Worm (Caenorhabditis elegans) whole organism, L4 larva: Measurements from ENCODE around the gene T13H5.1.

Experiments used
- F10B5.3 ChIP-seq: sonication (generic microtip); optimal IDR thresholded peaks from 2 replicates; lab custom pipeline; 2016; ENCODE audit warnings: mild to moderate bottlenecking, missing genetic modification characterization, missing compliant biosample characterization
- F49E8.2 ChIP-seq: sonication (generic microtip); optimal IDR thresholded peaks from 2 replicates; lab custom pipeline; 2016; ENCODE audit warnings: missing compliant biosample characterization, mild to moderate bottlenecking, missing genetic modification characterization, borderline replicate concordance
- T26A8.4 ChIP-seq: fragments of 200-800 bp; sonication (Bioruptor generic); IDR thresholded peaks from 2 replicates; pipeline ENCODE4 v1.3.6; 2022; ENCODE audit warnings: missing genetic modification characterization, missing compliant biosample characterization
- Y105C5A.15 ChIP-seq: fragments of 200-800 bp; sonication (Bioruptor generic); IDR thresholded peaks from 2 replicates; pipeline ENCODE4 v1.3.6; 2022; ENCODE audit warnings: missing genetic modification characterization, missing compliant biosample characterization
- Y48G9A.11 ChIP-seq: fragments of 200-800 bp; sonication (Bioruptor generic); IDR thresholded peaks from 2 replicates; pipeline ENCODE4 v1.3.6; 2022; ENCODE audit warnings: missing genetic modification reagents, missing genetic modification characterization, missing compliant biosample characterization
- ama-1 ChIP-seq: fragments of 150-350 bp; optimal IDR thresholded peaks from 2 replicates; lab custom pipeline; 2014; ENCODE audit warnings: inconsistent platforms, mixed read lengths
- arid-1 ChIP-seq: fragments of 200-800 bp; sonication (Bioruptor generic); conservative IDR thresholded peaks from 2 replicates; pipeline ENCODE4 v1.3.6; 2022; ENCODE audit warnings: missing genetic modification reagents, missing genetic modification characterization, missing compliant biosample characterization
- attf-4 ChIP-seq: sonication (generic microtip); optimal IDR thresholded peaks from 3 replicates; lab custom pipeline; 2017; ENCODE audit warnings: missing biosample characterization, missing genetic modification characterization
- ceh-20 ChIP-seq: fragments of 200-800 bp; sonication (Bioruptor generic); IDR thresholded peaks from 2 replicates; pipeline ENCODE4 v1.3.6; 2022; ENCODE audit warnings: missing genetic modification reagents, missing genetic modification characterization, missing compliant biosample characterization
- ceh-32 ChIP-seq: sonication (generic microtip); optimal IDR thresholded peaks from 2 replicates; lab custom pipeline; 2016; ENCODE audit warnings: mild to moderate bottlenecking, missing genetic modification characterization, missing compliant biosample characterization; ENCODE audit not compliant: poor library complexity
- ceh-82 ChIP-seq: sonication (generic microtip); optimal IDR thresholded peaks from 2 replicates; lab custom pipeline; 2017; ENCODE audit warnings: missing biosample characterization, missing genetic modification characterization
- cey-2 ChIP-seq: sonication (generic microtip); optimal IDR thresholded peaks from 3 replicates; lab custom pipeline; 2017; ENCODE audit warnings: missing genetic modification characterization, mild to moderate bottlenecking, missing compliant biosample characterization, antibody characterized with exemption, borderline replicate concordance; ENCODE audit not compliant: insufficient read depth
- ctbp-1 ChIP-seq: fragments of 200-800 bp; sonication (Bioruptor generic); IDR thresholded peaks from 2 replicates; pipeline ENCODE4 v1.3.6; 2022; ENCODE audit warnings: missing genetic modification reagents, missing genetic modification characterization, missing compliant biosample characterization
- daf-16 ChIP-seq, 3 experiments: sonication (generic microtip); optimal IDR thresholded peaks; 2 replicates each; lab custom pipeline; 2016 to 2017; ENCODE audit warnings: missing genetic modification characterization in 3 of 3, missing genetic modification reagents in 3 of 3, mild to moderate bottlenecking in 2 of 3, missing compliant biosample characterization in 2 of 3, missing biosample characterization in 1 of 3, moderate library complexity in 1 of 3
- daf-19 ChIP-seq: fragments of 200-800 bp; sonication (Bioruptor generic); conservative IDR thresholded peaks from 2 replicates; pipeline ENCODE4 v1.3.6; 2022; ENCODE audit warnings: missing genetic modification characterization, missing compliant biosample characterization
- daf-8 ChIP-seq: fragments of 200-800 bp; sonication (Bioruptor generic); IDR thresholded peaks from 2 replicates; pipeline ENCODE4 v1.3.6; 2022; ENCODE audit warnings: missing genetic modification characterization, missing compliant biosample characterization
- dmd-6 ChIP-seq: fragments of 200-800 bp; sonication (Bioruptor generic); IDR thresholded peaks from 2 replicates; pipeline ENCODE4 v1.3.6; 2022; ENCODE audit warnings: missing genetic modification reagents, missing genetic modification characterization, missing compliant biosample characterization
- dmd-8 ChIP-seq: fragments of 200-800 bp; sonication (Bioruptor generic); IDR thresholded peaks from 2 replicates; pipeline ENCODE4 v1.3.6; 2022; ENCODE audit warnings: missing genetic modification characterization, missing compliant biosample characterization
- dmd-9 ChIP-seq: fragments of 200-800 bp; sonication (Bioruptor generic); IDR thresholded peaks from 2 replicates; pipeline ENCODE4 v1.3.6; 2022; ENCODE audit warnings: missing genetic modification reagents, missing genetic modification characterization, missing compliant biosample characterization
- dpl-1 ChIP-seq: fragments of 150-350 bp; optimal IDR thresholded peaks from 2 replicates; lab custom pipeline; 2014; ENCODE audit warnings: missing biosample characterization, missing genetic modification reagents, missing genetic modification characterization
- egl-43 ChIP-seq: fragments of 200-800 bp; sonication (Bioruptor generic); IDR thresholded peaks from 2 replicates; pipeline ENCODE4 v1.3.6; 2022; ENCODE audit warnings: missing genetic modification reagents, missing genetic modification characterization, missing compliant biosample characterization
- fkh-10 ChIP-seq: fragments of 150-350 bp; optimal IDR thresholded peaks from 2 replicates; lab custom pipeline; 2014; ENCODE audit warnings: missing biosample characterization, missing genetic modification reagents, missing genetic modification characterization
- hif-1 ChIP-seq, 2 experiments: sonication (generic microtip); optimal IDR thresholded peaks; 2 replicates each; lab custom pipeline; 2016 to 2017; ENCODE audit warnings: missing compliant biosample characterization in 2 of 2, missing genetic modification characterization in 2 of 2, missing genetic modification reagents in 2 of 2, missing genotype in 2 of 2, mild to moderate bottlenecking in 1 of 2
- hlh-11 ChIP-seq: fragments of 200-800 bp; sonication (Bioruptor generic); optimal IDR thresholded peaks from 2 replicates; lab custom pipeline; 2018; ENCODE audit warnings: mild to moderate bottlenecking, missing genetic modification characterization, missing compliant biosample characterization
- hlh-30 ChIP-seq: sonication (generic microtip); optimal IDR thresholded peaks from 2 replicates; lab custom pipeline; 2017; ENCODE audit warnings: antibody characterized with exemption, mild to moderate bottlenecking, missing genetic modification characterization, missing compliant biosample characterization; ENCODE audit not compliant: insufficient read depth
- hmg-1.1 ChIP-seq: fragments of 200-800 bp; sonication (Bioruptor generic); IDR thresholded peaks from 2 replicates; pipeline ENCODE4 v1.3.6; 2022; ENCODE audit warnings: missing genetic modification reagents, missing genetic modification characterization, missing compliant biosample characterization
- lin-29 ChIP-seq: fragments of 200-800 bp; sonication (Bioruptor generic); IDR thresholded peaks from 2 replicates; pipeline ENCODE4 v1.3.6; 2022; ENCODE audit warnings: missing genetic modification reagents, missing genetic modification characterization, missing compliant biosample characterization
- lin-38 ChIP-seq: fragments of 200-800 bp; sonication (Bioruptor generic); IDR thresholded peaks from 2 replicates; pipeline ENCODE4 v1.3.6; 2022; ENCODE audit warnings: missing genetic modification reagents, missing genetic modification characterization, missing compliant biosample characterization
- lsy-2 ChIP-seq, 2 experiments: fragments of 150-350 bp in 1 of 2; sonication (generic microtip) in 1 of 2; optimal IDR thresholded peaks; 2 replicates each; lab custom pipeline; 2014 to 2017; ENCODE audit warnings: missing biosample characterization in 2 of 2, missing genetic modification characterization in 2 of 2
- mdt-29 ChIP-seq: fragments of 200-800 bp; sonication (Bioruptor generic); IDR thresholded peaks from 2 replicates; pipeline ENCODE4 v1.3.6; 2022; ENCODE audit warnings: missing genetic modification reagents, missing genetic modification characterization, missing compliant biosample characterization
- nhr-10 ChIP-seq: fragments of 150-350 bp; optimal IDR thresholded peaks from 2 replicates; lab custom pipeline; 2014; ENCODE audit warnings: missing biosample characterization, missing genetic modification characterization
- nhr-102 ChIP-seq: sonication (generic microtip); optimal IDR thresholded peaks from 2 replicates; lab custom pipeline; 2016; ENCODE audit warnings: mild to moderate bottlenecking, missing genetic modification characterization, moderate library complexity, missing compliant biosample characterization
- nhr-28 ChIP-seq: fragments of 150-350 bp; optimal IDR thresholded peaks from 2 replicates; lab custom pipeline; 2014; ENCODE audit warnings: missing biosample characterization, missing genetic modification characterization
- nhr-42 ChIP-seq: fragments of 200-800 bp; sonication (Bioruptor generic); IDR thresholded peaks from 2 replicates; pipeline ENCODE4 v1.3.6; 2022; ENCODE audit warnings: missing genetic modification characterization, missing compliant biosample characterization
- pha-4 ChIP-seq, 2 experiments: fragments of 150-350 bp in 1 of 2; fragments of 200-800 bp in 1 of 2; sonication (Bioruptor generic) in 1 of 2; IDR thresholded peaks in 1 of 2; optimal IDR thresholded peaks in 1 of 2; 2 replicates each; pipeline versions ENCODE4 v1.3.6 to Lab custom; 2014 to 2022; ENCODE audit warnings: missing genetic modification characterization in 2 of 2, missing genetic modification reagents in 2 of 2, missing biosample characterization in 1 of 2, missing compliant biosample characterization in 1 of 2
- php-3 ChIP-seq: fragments of 200-800 bp; sonication (Bioruptor generic); IDR thresholded peaks from 2 replicates; pipeline ENCODE4 v1.3.6; 2022; ENCODE audit warnings: missing genetic modification reagents, missing genetic modification characterization, missing compliant biosample characterization
- pqm-1 ChIP-seq: sonication (generic microtip); optimal IDR thresholded peaks from 2 replicates; lab custom pipeline; 2017; ENCODE audit warnings: missing biosample characterization, missing genetic modification characterization
- rbr-2 ChIP-seq: sonication (generic microtip); optimal IDR thresholded peaks from 2 replicates; lab custom pipeline; 2016; ENCODE audit warnings: missing genotype, missing genetic modification characterization, missing compliant biosample characterization
- sdz-12 ChIP-seq: fragments of 200-800 bp; sonication (Bioruptor generic); optimal IDR thresholded peaks from 2 replicates; lab custom pipeline; 2018; ENCODE audit warnings: mild to moderate bottlenecking, missing genetic modification characterization, missing compliant biosample characterization
- set-16 ChIP-seq: fragments of 200-800 bp; sonication (Bioruptor generic); IDR thresholded peaks from 2 replicates; pipeline ENCODE4 v1.3.6; 2022; ENCODE audit warnings: missing genetic modification reagents, missing genetic modification characterization, missing compliant biosample characterization
- snpc-1.2 ChIP-seq: fragments of 200-800 bp; sonication (Bioruptor generic); IDR thresholded peaks from 2 replicates; pipeline ENCODE4 v1.3.6; 2022; ENCODE audit warnings: missing genetic modification reagents, missing genetic modification characterization, missing compliant biosample characterization
- snpc-4 ChIP-seq: fragments of 150-350 bp; optimal IDR thresholded peaks from 2 replicates; lab custom pipeline; 2014; ENCODE audit warnings: missing biosample characterization, missing genetic modification characterization
- spr-1 ChIP-seq: sonication (generic microtip); optimal IDR thresholded peaks from 2 replicates; lab custom pipeline; 2016; ENCODE audit warnings: mild to moderate bottlenecking, missing genetic modification characterization, missing compliant biosample characterization
- tra-1 ChIP-seq: fragments of 200-800 bp; sonication (Bioruptor generic); IDR thresholded peaks from 2 replicates; pipeline ENCODE4 v1.3.6; 2022; ENCODE audit warnings: missing genetic modification reagents, missing genetic modification characterization, missing compliant biosample characterization
- unc-39 ChIP-seq: sonication (generic microtip); optimal IDR thresholded peaks from 2 replicates; lab custom pipeline; 2017; ENCODE audit warnings: missing biosample characterization, missing genetic modification characterization
- vab-7 ChIP-seq: fragments of 200-800 bp; sonication (Bioruptor generic); IDR thresholded peaks from 2 replicates; pipeline ENCODE4 v1.3.6; 2022; ENCODE audit warnings: missing genetic modification reagents, missing genetic modification characterization, missing compliant biosample characterization
- zfp-3 ChIP-seq: fragments of 200-800 bp; sonication (Bioruptor generic); conservative IDR thresholded peaks from 2 replicates; pipeline ENCODE4 v1.3.6; 2022; ENCODE audit warnings: missing genetic modification reagents, missing genetic modification characterization, missing compliant biosample characterization
- zip-2 ChIP-seq: fragments of 150-350 bp; optimal IDR thresholded peaks from 2 replicates; lab custom pipeline; 2014; ENCODE audit warnings: missing biosample characterization, missing genetic modification characterization
- ztf-7 ChIP-seq: fragments of 150-350 bp; optimal IDR thresholded peaks from 2 replicates; lab custom pipeline; 2014; ENCODE audit warnings: missing biosample characterization, missing genetic modification characterization

The T13H5.1 gene

ce11 chrII:8441519-8441918, 67.3 kb downstream of the T13H5.1 start (continued):
- peak; percentile 72 for TF ChIP-seq dmd-9
- no peak for TF ChIP-seq nhr-10
- no peak for TF ChIP-seq zip-2 (tag; lab: Kevin White, UChicago)
- no peak for TF ChIP-seq set-16 (GFP tag; lab: Robert Waterston, UW)
- peak in 1 of 2 experiments; percentile 35 for TF ChIP-seq hif-1 (tag; optimal IDR thresholded peaks at IDR 0.05; lab: Kevin White, UChicago)
- no peak for TF ChIP-seq ceh-82 (tag; lab: Kevin White, UChicago)
- peak; percentile 28 for TF ChIP-seq rbr-2
- peak; percentile 80 for TF ChIP-seq ctbp-1
- TF ChIP-seq cey-2 (tag; lab: Kevin White, UChicago), result no peak
- TF ChIP-seq dpl-1 (GFP tag; lab: Kevin White, UChicago), result no peak
- TF ChIP-seq arid-1, result peak; percentile 96
- TF ChIP-seq unc-39 (tag; lab: Kevin White, UChicago), result no peak
- no peak for TF ChIP-seq snpc-4
- TF ChIP-seq sdz-12 (GFP tag; lab: Kevin White, UChicago), result no peak
- peak; percentile 79 for TF ChIP-seq tra-1 (GFP tag; lab: Robert Waterston, UW)
- peak; percentile 77 for TF ChIP-seq php-3
- peak; percentile 4 for TF ChIP-seq hlh-11 (tag; lab: Kevin White, UChicago)
- TF ChIP-seq mdt-29 (GFP tag; lab: Robert Waterston, UW), result peak; percentile 69; the same call in 1 of the 2 replicates
- peak; percentile 85 for TF ChIP-seq lin-38 (GFP tag; lab: Robert Waterston, UW)
- TF ChIP-seq snpc-1.2 (GFP tag; lab: Robert Waterston, UW), result peak; percentile 85
- peak; percentile 84 for TF ChIP-seq Y48G9A.11 (GFP tag; lab: Robert Waterston, UW)
- TF ChIP-seq ztf-7 (tag; lab: Kevin White, UChicago), result peak; percentile 1
- peak; percentile 86 for TF ChIP-seq daf-19 (GFP tag; lab: Robert Waterston, UW)
- peak; percentile 72; the same call in 1 of the 2 replicates for TF ChIP-seq daf-8 (GFP tag; lab: Robert Waterston, UW)
- TF ChIP-seq F10B5.3 (tag; lab: Kevin White, UChicago), result peak; percentile 79
- TF ChIP-seq dmd-6 (GFP tag; lab: Robert Waterston, UW), result peak; percentile 20; the same call in 1 of the 2 replicates
- TF ChIP-seq nhr-42 (GFP tag; lab: Robert Waterston, UW), result peak; percentile 82; the same call in 1 of the 2 replicates
- no peak for TF ChIP-seq hlh-30 (tag; lab: Kevin White, UChicago)
- no peak for TF ChIP-seq pqm-1
- TF ChIP-seq Y105C5A.15, result 0 out of 2 replicates have a peak, but pooled peaks have one; percentile 48
- TF ChIP-seq egl-43, result peak; percentile 93
- TF ChIP-seq spr-1 (tag; lab: Kevin White, UChicago), result peak; percentile 84
- TF ChIP-seq zfp-3 (GFP tag; lab: Robert Waterston, UW), result peak; percentile 79; the same call in 1 of the 2 replicates
- TF ChIP-seq fkh-10 (GFP tag; lab: Kevin White, UChicago), result no peak
- no peak for TF ChIP-seq nhr-28 (tag; lab: Kevin White, UChicago)
- no peak for TF ChIP-seq ceh-32 (tag; lab: Kevin White, UChicago)
- peak; percentile 55 for TF ChIP-seq nhr-102 (tag; lab: Kevin White, UChicago)
- TF ChIP-seq T26A8.4, result peak; percentile 81
- TF ChIP-seq attf-4 (tag; lab: Kevin White, UChicago), result no peak
- TF ChIP-seq F49E8.2 (tag; lab: Kevin White, UChicago), result peak; percentile 59
- TF ChIP-seq ceh-20 (GFP tag; lab: Robert Waterston, UW), result peak; percentile 71; the same call in 1 of the 2 replicates
- peak; percentile 99 for TF ChIP-seq dmd-8 (GFP tag; lab: Robert Waterston, UW)
- TF ChIP-seq vab-7 (GFP tag; lab: Robert Waterston, UW), result peak; percentile 73; the same call in 1 of the 2 replicates
- TF ChIP-seq hmg-1.1 (GFP tag; lab: Robert Waterston, UW), result peak; percentile 50
- TF ChIP-seq lsy-2 (tag; optimal IDR thresholded peaks at IDR 0.05; lab: Kevin White, UChicago), result peak in 1 of 2 experiments; percentile 32
- TF ChIP-seq daf-16 (GFP tag; optimal IDR thresholded peaks at IDR 0.05; lab: Kevin White, UChicago), result peak; percentile 37 to 88
- TF ChIP-seq daf-16 (tag; optimal IDR thresholded peaks at IDR 0.05; lab: Kevin White, UChicago), result no peak
- peak; percentile 92 for TF ChIP-seq pha-4 (GFP tag; IDR thresholded peaks at IDR 0.05; lab: Robert Waterston, UW)
- no peak for TF ChIP-seq pha-4 (tag; optimal IDR thresholded peaks at IDR 0.05; lab: Kevin White, UChicago)
- TF ChIP-seq ama-1, result peak; percentile 42
- TF ChIP-seq lin-29 (GFP tag; lab: Robert Waterston, UW), result peak; percentile 7; the same call in 1 of the 2 replicates
